Fruit fly (Drosophila melanogaster) whole organism, prepupa: Measurements from ENCODE around the gene CG32263.

Experiments
- Blimp-1 ChIP-seq: fragments of 200-800 bp; sonication (Bioruptor generic); optimal IDR thresholded peaks from 3 replicates; lab custom pipeline; 2017; ENCODE audit warnings: missing biosample characterization, missing genetic modification characterization, mild to moderate bottlenecking, moderate library complexity, missing genetic modification reagents
- CG11762 ChIP-seq: fragments of 200-800 bp; sonication (Bioruptor generic); optimal IDR thresholded peaks from 3 replicates; lab custom pipeline; 2016; ENCODE audit warnings: missing biosample characterization, missing genetic modification characterization; ENCODE audit not compliant: insufficient read depth
- CG11902 ChIP-seq: fragments of 200-800 bp; sonication (Bioruptor generic); optimal IDR thresholded peaks from 3 replicates; lab custom pipeline; 2016; ENCODE audit warnings: missing biosample characterization, missing genetic modification characterization
- CG15336 ChIP-seq: fragments of 200-800 bp; sonication (Bioruptor generic); IDR thresholded peaks from 2 replicates; pipeline ENCODE4 v1.3.6; 2022; ENCODE audit warnings: missing biosample characterization, missing genetic modification characterization
- CG16779 ChIP-seq: fragments of 200-800 bp; sonication (Bioruptor generic); optimal IDR thresholded peaks from 3 replicates; lab custom pipeline; 2017; ENCODE audit warnings: missing biosample characterization, mild to moderate bottlenecking, missing genetic modification characterization
- CG3032 ChIP-seq: fragments of 200-800 bp; optimal IDR thresholded peaks from 2 replicates; lab custom pipeline; 2019; ENCODE audit warnings: missing biosample characterization, mild to moderate bottlenecking, missing genetic modification characterization, moderate library complexity
- CG31627 ChIP-seq: fragments of 200-800 bp; sonication (Bioruptor generic); optimal IDR thresholded peaks from 3 replicates; lab custom pipeline; 2016; ENCODE audit warnings: missing biosample characterization, missing genetic modification characterization
- CG34406 ChIP-seq: fragments of 200-800 bp; sonication (Bioruptor generic); optimal IDR thresholded peaks from 3 replicates; lab custom pipeline; 2016; ENCODE audit warnings: missing biosample characterization, missing genetic modification characterization
- CG3919 ChIP-seq: fragments of 200-800 bp; sonication (Bioruptor generic); optimal IDR thresholded peaks from 3 replicates; lab custom pipeline; 2016; ENCODE audit warnings: missing biosample characterization, missing genetic modification characterization
- CG4318 ChIP-seq: fragments of 200-800 bp; sonication (Bioruptor generic); optimal IDR thresholded peaks from 3 replicates; lab custom pipeline; 2017; ENCODE audit warnings: missing biosample characterization, mild to moderate bottlenecking, missing genetic modification characterization
- CG6276 ChIP-seq: fragments of 200-800 bp; sonication (Bioruptor generic); optimal IDR thresholded peaks from 2 replicates; lab custom pipeline; 2017; ENCODE audit warnings: missing biosample characterization, mild to moderate bottlenecking, missing genetic modification characterization
- CG6792 ChIP-seq: fragments of 200-800 bp; sonication (Bioruptor generic); optimal IDR thresholded peaks from 3 replicates; lab custom pipeline; 2016; ENCODE audit warnings: missing biosample characterization, missing genetic modification characterization
- CG6808 ChIP-seq: fragments of 200-800 bp; sonication (Bioruptor generic); optimal IDR thresholded peaks from 3 replicates; lab custom pipeline; 2017; ENCODE audit warnings: missing biosample characterization, missing genetic modification characterization, mild to moderate bottlenecking, moderate library complexity, missing genetic modification reagents
- CG7368 ChIP-seq: fragments of 200-800 bp; sonication (Bioruptor generic); optimal IDR thresholded peaks from 3 replicates; lab custom pipeline; 2016; ENCODE audit warnings: missing biosample characterization, missing genetic modification characterization
- CG8119 ChIP-seq: fragments of 200-800 bp; sonication (Bioruptor generic); IDR thresholded peaks from 3 replicates; pipeline ENCODE4 v1.3.6; 2022; ENCODE audit warnings: missing biosample characterization, missing genetic modification characterization
- CG8319 ChIP-seq: fragments of 200-800 bp; sonication (Bioruptor generic); optimal IDR thresholded peaks from 3 replicates; lab custom pipeline; 2016; ENCODE audit warnings: missing biosample characterization, missing genetic modification characterization
- CG8632 ChIP-seq: fragments of 200-800 bp; sonication (Bioruptor generic); optimal IDR thresholded peaks from 3 replicates; lab custom pipeline; 2016; ENCODE audit warnings: missing biosample characterization, missing genetic modification characterization
- Eip75B ChIP-seq: fragments of 200-800 bp; sonication (Bioruptor generic); optimal IDR thresholded peaks from 3 replicates; lab custom pipeline; 2016; ENCODE audit warnings: missing biosample characterization, missing genetic modification characterization
- Eip78C ChIP-seq: fragments of 200-800 bp; sonication (Bioruptor generic); peaks from one replicate; lab custom pipeline; 2016; ENCODE audit warnings: missing biosample characterization, missing genetic modification characterization
- Eip93F ChIP-seq: fragments of 200-800 bp; sonication (Bioruptor generic); optimal IDR thresholded peaks from 2 replicates; lab custom pipeline; 2016; ENCODE audit warnings: missing biosample characterization, mild to moderate bottlenecking, missing genetic modification characterization
- Ets21C ChIP-seq: fragments of 200-800 bp; sonication (Bioruptor generic); optimal IDR thresholded peaks from 3 replicates; lab custom pipeline; 2016; ENCODE audit warnings: missing biosample characterization, missing genetic modification characterization
- Ets96B ChIP-seq: fragments of 200-800 bp; optimal IDR thresholded peaks from 2 replicates; lab custom pipeline; 2019; ENCODE audit warnings: missing biosample characterization, mild to moderate bottlenecking, missing genetic modification characterization, moderate library complexity
- Gug ChIP-seq: fragments of 200-800 bp; sonication (Bioruptor generic); IDR thresholded peaks from 2 replicates; pipeline ENCODE4 v1.3.6; 2022; ENCODE audit warnings: missing biosample characterization, missing genetic modification characterization
- Hr38 ChIP-seq: sonication (Bioruptor generic); optimal IDR thresholded peaks from 2 replicates; lab custom pipeline; 2016; ENCODE audit warnings: missing biosample characterization, missing genetic modification characterization
- Hr39 ChIP-seq: fragments of 200-800 bp; sonication (Bioruptor generic); optimal IDR thresholded peaks from 2 replicates; lab custom pipeline; 2016; ENCODE audit warnings: missing biosample characterization, missing genetic modification characterization
- Hr4 ChIP-seq: fragments of 200-800 bp; sonication (Bioruptor generic); optimal IDR thresholded peaks from 3 replicates; lab custom pipeline; 2016; ENCODE audit warnings: missing biosample characterization, missing genetic modification characterization
- Lpt ChIP-seq: fragments of 200-800 bp; sonication (Bioruptor generic); optimal IDR thresholded peaks from 3 replicates; lab custom pipeline; 2016; ENCODE audit warnings: missing biosample characterization, missing genetic modification characterization
- OdsH ChIP-seq: fragments of 200-800 bp; sonication (Bioruptor generic); optimal IDR thresholded peaks from 3 replicates; lab custom pipeline; 2016; ENCODE audit warnings: missing biosample characterization, missing genetic modification characterization
- Smox ChIP-seq: fragments of 200-800 bp; sonication (Bioruptor generic); optimal IDR thresholded peaks from 3 replicates; lab custom pipeline; 2016; ENCODE audit warnings: missing biosample characterization, missing genetic modification characterization
- Sox102F ChIP-seq: fragments of 200-800 bp; sonication (Bioruptor generic); optimal IDR thresholded peaks from 2 replicates; lab custom pipeline; 2016; ENCODE audit warnings: missing biosample characterization, mild to moderate bottlenecking, missing genetic modification characterization
- Sox14 ChIP-seq: fragments of 200-800 bp; sonication (Bioruptor generic); optimal IDR thresholded peaks from 3 replicates; lab custom pipeline; 2016; ENCODE audit warnings: missing biosample characterization, missing genetic modification characterization
- achi ChIP-seq: fragments of 200-800 bp; sonication (Bioruptor generic); optimal IDR thresholded peaks from 3 replicates; lab custom pipeline; 2016; ENCODE audit warnings: missing biosample characterization, missing genetic modification characterization
- acj6 ChIP-seq: fragments of 200-800 bp; sonication (Bioruptor generic); optimal IDR thresholded peaks from 3 replicates; lab custom pipeline; 2016; ENCODE audit warnings: missing biosample characterization, missing genetic modification characterization
- cyc ChIP-seq: fragments of 200-800 bp; sonication (Bioruptor generic); optimal IDR thresholded peaks from 3 replicates; lab custom pipeline; 2016; ENCODE audit warnings: missing biosample characterization, missing genetic modification characterization
- dac ChIP-seq: fragments of 200-800 bp; sonication (Bioruptor generic); optimal IDR thresholded peaks from 2 replicates; lab custom pipeline; 2017; ENCODE audit warnings: missing biosample characterization, mild to moderate bottlenecking, missing genetic modification characterization
- dsx ChIP-seq: fragments of 200-800 bp; optimal IDR thresholded peaks from 3 replicates; lab custom pipeline; 2019; ENCODE audit warnings: missing biosample characterization, mild to moderate bottlenecking, missing genetic modification characterization, moderate library complexity; ENCODE audit not compliant: poor library complexity, severe bottlenecking
- eg ChIP-seq: fragments of 200-800 bp; sonication (Bioruptor generic); IDR thresholded peaks from 3 replicates; pipeline ENCODE4 v1.3.6; 2022; ENCODE audit warnings: missing biosample characterization, missing genetic modification characterization
- fd59A ChIP-seq: fragments of 200-800 bp; sonication (Bioruptor generic); optimal IDR thresholded peaks from 2 replicates; lab custom pipeline; 2017; ENCODE audit warnings: missing biosample characterization, mild to moderate bottlenecking, missing genetic modification characterization, missing genetic modification reagents
- fd85E ChIP-seq: fragments of 200-800 bp; sonication (Bioruptor generic); optimal IDR thresholded peaks from 3 replicates; lab custom pipeline; 2016; ENCODE audit warnings: missing biosample characterization, missing genetic modification characterization
- fkh ChIP-seq: fragments of 200-800 bp; sonication (Bioruptor generic); optimal IDR thresholded peaks from 3 replicates; lab custom pipeline; 2017; ENCODE audit warnings: missing biosample characterization, mild to moderate bottlenecking, missing genetic modification characterization, moderate library complexity
- lz ChIP-seq: fragments of 200-800 bp; sonication (Bioruptor generic); optimal IDR thresholded peaks from 3 replicates; lab custom pipeline; 2016; ENCODE audit warnings: missing biosample characterization, missing genetic modification characterization
- net ChIP-seq: fragments of 200-800 bp; sonication (Bioruptor generic); optimal IDR thresholded peaks from 3 replicates; lab custom pipeline; 2016; ENCODE audit warnings: missing biosample characterization, missing genetic modification characterization
- pdm3 ChIP-seq: fragments of 200-800 bp; sonication (Bioruptor generic); optimal IDR thresholded peaks from 3 replicates; lab custom pipeline; 2016; ENCODE audit warnings: missing biosample characterization, missing genetic modification characterization
- salr ChIP-seq, 2 experiments: fragments of 200-800 bp; sonication (Bioruptor generic); optimal IDR thresholded peaks; 3 replicates each; lab custom pipeline; 2016 to 2018; ENCODE audit warnings: missing biosample characterization in 2 of 2, missing genetic modification characterization in 2 of 2, mild to moderate bottlenecking in 1 of 2
- spab ChIP-seq: fragments of 200-800 bp; sonication (Bioruptor generic); optimal IDR thresholded peaks from 2 replicates; lab custom pipeline; 2017; ENCODE audit warnings: missing biosample characterization, mild to moderate bottlenecking, missing genetic modification characterization, missing genetic modification reagents
- ss ChIP-seq, 2 experiments: fragments of 200-800 bp; sonication (Bioruptor generic); optimal IDR thresholded peaks; 2 replicates in 1 of 2; 3 replicates in 1 of 2; lab custom pipeline; 2017 to 2018; ENCODE audit warnings: mild to moderate bottlenecking in 2 of 2, missing biosample characterization in 2 of 2, missing genetic modification characterization in 2 of 2, moderate library complexity in 1 of 2
- svp ChIP-seq: fragments of 200-800 bp; sonication (Bioruptor generic); peaks from one replicate; lab custom pipeline; 2016; ENCODE audit warnings: missing biosample characterization, missing genetic modification characterization
- topi ChIP-seq: fragments of 200-800 bp; sonication (Bioruptor generic); optimal IDR thresholded peaks from 3 replicates; lab custom pipeline; 2016; ENCODE audit warnings: missing biosample characterization, missing genetic modification characterization
- vri ChIP-seq: fragments of 200-800 bp; sonication (Bioruptor generic); optimal IDR thresholded peaks from 3 replicates; lab custom pipeline; 2016; ENCODE audit warnings: missing biosample characterization, mild to moderate bottlenecking, missing genetic modification characterization

CG32263 gene

DNA sequence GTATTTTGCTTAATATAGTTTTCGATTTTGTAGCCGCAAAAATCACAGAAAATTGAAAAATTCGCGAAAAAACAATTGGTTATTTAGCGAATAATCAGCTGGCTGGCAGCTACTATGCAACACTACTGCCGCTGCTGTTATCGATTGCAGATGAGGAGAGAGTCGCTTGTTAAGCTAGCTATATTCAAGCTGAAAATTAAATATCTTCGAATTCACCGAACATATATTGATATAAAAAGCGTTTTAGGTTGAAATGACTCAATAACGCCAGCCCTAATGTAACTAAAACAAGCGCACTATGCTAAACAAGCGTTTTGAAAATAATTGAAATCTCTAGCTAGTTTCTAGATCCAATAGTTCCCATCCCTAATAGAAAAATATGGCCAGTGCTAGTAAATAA is 4.6 kb downstream of the CG32263 start, which contains the start of the genes CG32264, ntc and IntS10 (continued):
- TF ChIP-seq CG11762 (GFP tag; lab: Kevin White, UChicago) (no peak), svp (GFP tag; lab: Kevin White, UChicago) (no peak), pdm3 (GFP tag; lab: Kevin White, UChicago) (no peak), Lpt (GFP tag; lab: Kevin White, UChicago) (peak; percentile 30), Hr38 (GFP tag; lab: Kevin White, UChicago) (no peak), fd59A (GFP tag; lab: Kevin White, UChicago) (no peak), OdsH (no peak), cyc (GFP tag; lab: Kevin White, UChicago) (peak; percentile 46), CG34406 (GFP tag; lab: Kevin White, UChicago) (peak; percentile 41), lz (GFP tag; lab: Kevin White, UChicago) (peak; percentile 71), vri (GFP tag; lab: Kevin White, UChicago) (no peak)

DNA sequence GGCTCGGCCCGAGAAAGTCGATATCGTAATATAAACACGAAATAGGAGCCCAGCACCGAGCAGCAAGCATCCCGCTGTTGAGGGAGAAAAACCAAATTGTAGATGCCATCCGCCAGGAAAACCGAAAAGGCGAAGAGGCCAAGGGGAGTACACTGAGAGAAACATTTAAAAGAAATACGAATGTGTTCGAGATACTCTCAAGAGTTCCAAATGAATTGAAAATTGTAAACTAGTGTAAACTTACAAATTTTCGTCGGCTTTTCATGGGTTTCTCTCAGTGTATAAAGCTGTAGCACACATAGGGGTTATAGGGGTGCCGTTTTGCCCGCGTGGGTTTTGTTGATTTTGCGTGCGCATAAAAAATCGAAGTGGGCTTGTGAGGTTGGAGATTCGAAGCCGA is 8.2 kb downstream of the CG32263 start:
- TF ChIP-seq CG6792 (GFP tag; lab: Kevin White, UChicago) (peak; percentile 78), pdm3 (GFP tag; lab: Kevin White, UChicago) (peak; percentile 82), CG6276 (GFP tag; lab: Kevin White, UChicago) (no peak), svp (GFP tag; lab: Kevin White, UChicago) (no peak), eg (GFP tag; lab: Robert Waterston, UW) (peak; percentile 82), CG11762 (GFP tag; lab: Kevin White, UChicago) (no peak), net (no peak), Sox14 (GFP tag; lab: Kevin White, UChicago) (peak; percentile 78), Eip78C (GFP tag; lab: Kevin White, UChicago) (peak; percentile 95), CG6808 (GFP tag; lab: Kevin White, UChicago) (peak; percentile 50), CG8319 (GFP tag; lab: Kevin White, UChicago) (peak; percentile 63), CG31627 (GFP tag; lab: Kevin White, UChicago) (peak; percentile 87), dac (GFP tag; lab: Kevin White, UChicago) (peak; percentile 6), acj6 (peak; percentile 76), Eip75B (GFP tag; lab: Kevin White, UChicago) (peak; percentile 58), Ets21C (GFP tag; lab: Kevin White, UChicago) (peak; percentile 71), Lpt (GFP tag; lab: Kevin White, UChicago) (peak; percentile 49), achi (GFP tag; lab: Kevin White, UChicago) (peak; percentile 70), spab (peak; percentile 39), Ets96B (tag; lab: Kevin White, UChicago) (peak; percentile 43), OdsH (peak; percentile 78), Gug (GFP tag; lab: Robert Waterston, UW) (peak; percentile 64), CG3032 (tag; lab: Kevin White, UChicago) (peak; percentile 67), dsx (GFP tag; lab: Kevin White, UChicago) (peak; percentile 69), vri (GFP tag; lab: Kevin White, UChicago) (no peak), CG16779 (no peak), CG8632 (GFP tag; lab: Kevin White, UChicago) (peak; percentile 65), fd85E (GFP tag; lab: Kevin White, UChicago) (no peak), CG8119 (GFP tag; lab: Robert Waterston, UW) (peak; percentile 70), Hr39 (peak; percentile 88), salr (GFP tag; optimal IDR thresholded peaks at IDR 0.05; lab: Kevin White, UChicago) (peak; percentile 55 to 57), CG11902 (GFP tag; lab: Kevin White, UChicago) (peak; percentile 16), fkh (GFP tag; lab: Kevin White, UChicago) (peak; percentile 45), Sox102F (GFP tag; lab: Kevin White, UChicago) (peak; percentile 85), Eip93F (peak; percentile 5), CG7368 (GFP tag; lab: Kevin White, UChicago) (peak; percentile 43), CG3919 (GFP tag; lab: Kevin White, UChicago) (peak; percentile 56), Blimp-1 (GFP tag; lab: Kevin White, UChicago) (no peak), topi (GFP tag; lab: Kevin White, UChicago) (peak; percentile 47), CG34406 (GFP tag; lab: Kevin White, UChicago) (peak; percentile 66), CG15336 (peak; percentile 77), Hr38 (GFP tag; lab: Kevin White, UChicago) (peak; percentile 8), Smox (GFP tag; lab: Kevin White, UChicago) (no peak), CG4318 (GFP tag; lab: Kevin White, UChicago) (peak; percentile 68), Hr4 (peak; percentile 78), ss (GFP tag; optimal IDR thresholded peaks at IDR 0.05; lab: Kevin White, UChicago) (peak; percentile 18 to 78)
